Worm (Caenorhabditis elegans): ENCODE results near the gene E04F6.10.

The E04F6.10 gene

DNA sequence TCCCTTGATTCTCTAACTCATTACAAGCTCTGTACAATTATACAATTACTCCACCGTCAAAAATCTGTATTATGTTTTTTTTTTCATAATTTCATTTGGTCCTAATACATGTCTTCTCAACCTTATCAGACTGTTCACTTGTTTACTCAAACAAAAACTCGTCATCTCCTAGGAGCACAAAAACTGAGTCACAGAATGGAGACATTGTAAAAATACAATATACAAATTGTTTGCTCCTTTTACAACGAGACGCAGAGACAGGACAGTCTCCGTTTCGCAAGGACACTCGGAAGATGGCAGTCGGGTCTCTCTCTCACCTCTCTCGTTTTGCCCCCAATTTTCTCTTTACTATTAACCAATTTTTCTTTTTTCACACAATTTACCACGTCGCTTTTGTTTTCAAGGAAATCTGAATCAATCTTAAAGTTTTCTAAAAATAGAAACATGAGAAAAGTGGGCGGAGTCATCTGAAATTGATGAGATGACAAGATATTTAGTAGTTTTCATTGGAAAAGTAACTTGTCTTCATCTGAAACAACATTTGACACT, 38.7 kb upstream of the E04F6.10 start, which contains the start of gene F32A5.8 (continued):
- no peak for TF ChIP-seq lin-14 (GFP tag; optimal IDR thresholded peaks at IDR 0.05)
- TF ChIP-seq nhr-77 (tag; optimal IDR thresholded peaks at IDR 0.05), result peak; percentile 23
- no peak for TF ChIP-seq hlh-4 (tag; optimal IDR thresholded peaks at IDR 0.05)
- TF ChIP-seq rnt-1 (tag; optimal IDR thresholded peaks at IDR 0.05), result no peak
- TF ChIP-seq ces-1 (GFP tag; optimal IDR thresholded peaks at IDR 0.05), result no peak
- TF ChIP-seq pax-3 (tag; optimal IDR thresholded peaks at IDR 0.05), result no peak
- TF ChIP-seq snpc-4 (tag; optimal IDR thresholded peaks at IDR 0.05), result no peak
- TF ChIP-seq lin-35 (GFP tag; optimal IDR thresholded peaks at IDR 0.05), result peak in 1 of 2 experiments; percentile 30
- TF ChIP-seq ztf-4 (tag; optimal IDR thresholded peaks at IDR 0.05), result no peak
- TF ChIP-seq isw-1 (GFP tag; IDR thresholded peaks at IDR 0.05), result no peak

- TF ChIP-seq pax-3 (tag; optimal IDR thresholded peaks at IDR 0.05) (no peak), unc-98 (GFP tag; IDR thresholded peaks at IDR 0.05) (no peak), sox-4 (tag; optimal IDR thresholded peaks at IDR 0.05) (no peak), ceh-88 (GFP tag; IDR thresholded peaks at IDR 0.05) (no peak), lsy-2 (tag; optimal IDR thresholded peaks at IDR 0.05) (peak in 1 of 2 experiments; percentile 12), vab-15 (tag; optimal IDR thresholded peaks at IDR 0.05) (no peak), nhr-20 (tag; optimal IDR thresholded peaks at IDR 0.05) (peak; percentile 40), lin-15B (tag; optimal IDR thresholded peaks at IDR 0.05) (no peak), blmp-1 (tag; optimal IDR thresholded peaks at IDR 0.05) (peak; percentile 28), ceh-90 (tag; optimal IDR thresholded peaks at IDR 0.05) (no peak), C16A3.4 (tag; optimal IDR thresholded peaks at IDR 0.05) (peak; percentile 6), zag-1 (tag; optimal IDR thresholded peaks at IDR 0.05) (no peak), aly-2 (tag; optimal IDR thresholded peaks at IDR 0.05) (no peak), nhr-85 (tag) (no peak), dpl-1 (GFP tag; optimal IDR thresholded peaks at IDR 0.05) (peak in 1 of 3 experiments; percentile 20), nhr-12 (tag; optimal IDR thresholded peaks at IDR 0.05) (no peak), snpc-4 (tag; optimal IDR thresholded peaks at IDR 0.05) (no peak), jun-1 (tag; optimal IDR thresholded peaks at IDR 0.05) (no peak), ets-5 (GFP tag; IDR thresholded peaks at IDR 0.05) (no peak), pqm-1 (tag; optimal IDR thresholded peaks at IDR 0.05) (no peak), lin-35 (GFP tag; optimal IDR thresholded peaks at IDR 0.05) (peak in 1 of 2 experiments; percentile 27), mep-1 (tag; optimal IDR thresholded peaks at IDR 0.05) (peak; percentile 2), swsn-7 (tag; optimal IDR thresholded peaks at IDR 0.05) (no peak), efl-1 (optimal IDR thresholded peaks at IDR 0.05) (peak in 1 of 2 experiments; percentile 27), efl-1 (GFP tag; optimal IDR thresholded peaks at IDR 0.05 in 1 of 2) (peak in 1 of 2 experiments; percentile 3)
Observed at ce11 chrII:7253073-7253472, 36.1 kb upstream of the E04F6.10 start, which contains the start of gene lsm-4. Gene lsm-4 (minus strand): TSS chrII:7253163.

DNA sequence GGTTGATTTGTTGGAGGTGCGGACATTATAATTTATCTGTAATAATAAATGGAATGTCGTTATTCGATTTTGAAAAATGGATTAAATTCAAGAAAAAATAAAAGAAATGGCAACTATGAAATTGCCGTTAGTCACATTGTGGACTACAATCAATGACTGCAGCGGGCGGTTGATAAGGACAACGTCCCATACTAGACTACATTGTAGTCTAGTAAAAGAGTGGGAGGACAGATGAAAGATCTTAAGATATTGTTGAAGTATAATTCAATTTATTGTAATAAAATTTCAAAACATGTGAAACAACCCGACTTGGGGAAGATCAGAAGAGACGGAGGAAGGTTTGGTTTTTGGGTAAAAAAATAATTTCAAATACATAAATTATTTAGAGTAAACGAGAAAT, 35.0 kb upstream of the E04F6.10 start, which contains the start of the genes prx-13 and ada-2:
prx-13 (minus strand) TSS at position 38 of the 400 bp plus-strand sequence.
ada-2 (plus strand) TSS at position 282 of the 400 bp plus-strand sequence.
- no peak for TF ChIP-seq unc-130 (tag; optimal IDR thresholded peaks at IDR 0.05)
- TF ChIP-seq ceh-82 (tag; optimal IDR thresholded peaks at IDR 0.05), result no peak
- no peak for TF ChIP-seq nhr-84 (tag; optimal IDR thresholded peaks at IDR 0.05)
- TF ChIP-seq nhr-28 (tag; optimal IDR thresholded peaks at IDR 0.05), result no peak
- TF ChIP-seq snu-23 (GFP tag; optimal IDR thresholded peaks at IDR 0.05), result peak; percentile 12
- TF ChIP-seq ztf-4 (tag; optimal IDR thresholded peaks at IDR 0.05), result no peak
- TF ChIP-seq efl-1 (optimal IDR thresholded peaks at IDR 0.05), result no peak
- peak in 1 of 2 experiments; percentile 78 for TF ChIP-seq efl-1 (GFP tag; optimal IDR thresholded peaks at IDR 0.05 in 1 of 2)
- TF ChIP-seq isw-1 (GFP tag; IDR thresholded peaks at IDR 0.05), result no peak
- TF ChIP-seq efl-3 (GFP tag; optimal IDR thresholded peaks at IDR 0.05), result no peak
- peak; percentile 85 for TF ChIP-seq nhr-20 (tag; optimal IDR thresholded peaks at IDR 0.05)
- TF ChIP-seq ceh-63 (GFP tag; optimal IDR thresholded peaks at IDR 0.05), result no peak
- TF ChIP-seq mab-9 (GFP tag; IDR thresholded peaks at IDR 0.05), result no peak
- no peak for TF ChIP-seq pax-3 (tag; optimal IDR thresholded peaks at IDR 0.05)
- TF ChIP-seq zag-1 (tag; optimal IDR thresholded peaks at IDR 0.05), result no peak
- TF ChIP-seq mdl-1 (tag; optimal IDR thresholded peaks at IDR 0.05), result no peak
- TF ChIP-seq elt-3 (tag; optimal IDR thresholded peaks at IDR 0.05), result peak in 1 of 6 experiments; percentile 29
- peak; percentile 45 for TF ChIP-seq elt-2 (tag; optimal IDR thresholded peaks at IDR 0.05)
- peak in 1 of 2 experiments; percentile 14 for TF ChIP-seq lin-35 (GFP tag; optimal IDR thresholded peaks at IDR 0.05)
- no peak for TF ChIP-seq grh-1 (GFP tag; IDR thresholded peaks at IDR 0.05)
- no peak for TF ChIP-seq jun-1 (tag; optimal IDR thresholded peaks at IDR 0.05)

All from whole organism, L1 larva.